Worm (Caenorhabditis elegans) whole organism, mixed stage, embryonic: ENCODE measurements around the gene apb-1.

Experiments used
- M03D4.4 ChIP-seq: sonication (generic microtip); optimal IDR thresholded peaks from 2 replicates; lab custom pipeline; 2017; ENCODE audit warnings: mild to moderate bottlenecking, missing genetic modification characterization, missing compliant biosample characterization
- bed-3 ChIP-seq: fragments of 200-800 bp; sonication (Bioruptor generic); optimal IDR thresholded peaks from 3 replicates; lab custom pipeline; 2018; ENCODE audit warnings: mild to moderate bottlenecking, missing genetic modification characterization, moderate library complexity, missing compliant biosample characterization
- ceh-39 ChIP-seq: fragments of 150-350 bp; optimal IDR thresholded peaks from 2 replicates; lab custom pipeline; 2014; ENCODE audit warnings: missing biosample characterization, missing genetic modification characterization
- ceh-43 ChIP-seq: fragments of 200-800 bp; sonication (Bioruptor generic); optimal IDR thresholded peaks from 2 replicates; lab custom pipeline; 2018; ENCODE audit warnings: mild to moderate bottlenecking, missing genetic modification characterization, moderate library complexity, missing compliant biosample characterization
- ces-1 ChIP-seq: fragments of 150-350 bp; optimal IDR thresholded peaks from 2 replicates; lab custom pipeline; 2014; ENCODE audit warnings: missing biosample characterization, missing genetic modification reagents, missing genetic modification characterization
- cnd-1 ChIP-seq: fragments of 200-800 bp; sonication (Bioruptor generic); optimal IDR thresholded peaks from 2 replicates; lab custom pipeline; 2018; ENCODE audit warnings: mild to moderate bottlenecking, missing genetic modification characterization, missing compliant biosample characterization
- drap-1 ChIP-seq: fragments of 200-800 bp; sonication (Bioruptor generic); optimal IDR thresholded peaks from 3 replicates; lab custom pipeline; 2018; ENCODE audit warnings: mild to moderate bottlenecking, missing genetic modification characterization, missing compliant biosample characterization
- elt-1 ChIP-seq: sonication (generic microtip); optimal IDR thresholded peaks from 2 replicates; lab custom pipeline; 2017; ENCODE audit warnings: missing genetic modification characterization, mild to moderate bottlenecking, missing compliant biosample characterization, antibody characterized with exemption, moderate library complexity, borderline replicate concordance; ENCODE audit not compliant: insufficient read depth
- elt-3 ChIP-seq: fragments of 150-350 bp; optimal IDR thresholded peaks from 2 replicates; lab custom pipeline; 2014; ENCODE audit warnings: missing biosample characterization, missing genetic modification characterization
- flh-1 ChIP-seq: fragments of 200-800 bp; sonication (Bioruptor generic); optimal IDR thresholded peaks from 2 replicates; lab custom pipeline; 2018; ENCODE audit warnings: mild to moderate bottlenecking, missing genetic modification characterization, moderate library complexity, missing compliant biosample characterization
- ham-2 ChIP-seq: fragments of 200-800 bp; sonication (Bioruptor generic); optimal IDR thresholded peaks from 2 replicates; lab custom pipeline; 2018; ENCODE audit warnings: mild to moderate bottlenecking, missing genetic modification characterization, missing compliant biosample characterization
- hlh-1 ChIP-seq: fragments of 150-350 bp; optimal IDR thresholded peaks from 2 replicates; lab custom pipeline; 2014; ENCODE audit warnings: missing biosample characterization, missing genetic modification reagents, missing genetic modification characterization
- lin-13 ChIP-seq: fragments of 150-350 bp; optimal IDR thresholded peaks from 2 replicates; lab custom pipeline; 2014; ENCODE audit warnings: missing biosample characterization, missing genetic modification characterization
- lin-32 ChIP-seq: fragments of 200-800 bp; sonication (Bioruptor generic); optimal IDR thresholded peaks from 2 replicates; lab custom pipeline; 2018; ENCODE audit warnings: mild to moderate bottlenecking, missing genetic modification characterization, missing compliant biosample characterization
- lsy-2 ChIP-seq: fragments of 150-350 bp; optimal IDR thresholded peaks from 2 replicates; lab custom pipeline; 2014; ENCODE audit warnings: missing biosample characterization, missing genetic modification characterization
- mab-5 ChIP-seq: fragments of 150-350 bp; optimal IDR thresholded peaks from 2 replicates; lab custom pipeline; 2014; ENCODE audit warnings: missing biosample characterization, missing genetic modification characterization
- mep-1 ChIP-seq: fragments of 150-350 bp; optimal IDR thresholded peaks from 2 replicates; lab custom pipeline; 2017; ENCODE audit warnings: missing biosample characterization, missing genetic modification reagents, missing genetic modification characterization, inconsistent platforms
- mls-2 ChIP-seq: sonication (generic microtip); optimal IDR thresholded peaks from 2 replicates; lab custom pipeline; 2016; ENCODE audit warnings: mild to moderate bottlenecking, missing genetic modification characterization, moderate library complexity, missing compliant biosample characterization
- nhr-2 ChIP-seq: fragments of 150-350 bp; optimal IDR thresholded peaks from 2 replicates; lab custom pipeline; 2014; ENCODE audit warnings: missing biosample characterization, missing genetic modification characterization
- nhr-237 ChIP-seq: fragments of 150-350 bp; optimal IDR thresholded peaks from 2 replicates; lab custom pipeline; 2014; ENCODE audit warnings: missing biosample characterization, missing genetic modification characterization
- nhr-28 ChIP-seq: fragments of 150-350 bp; optimal IDR thresholded peaks from 2 replicates; lab custom pipeline; 2014; ENCODE audit warnings: missing biosample characterization, missing genetic modification characterization
- nhr-76 ChIP-seq: sonication (generic microtip); optimal IDR thresholded peaks from 2 replicates; lab custom pipeline; 2017; ENCODE audit warnings: missing biosample characterization, missing genetic modification characterization
- pha-4 ChIP-seq: fragments of 150-350 bp; optimal IDR thresholded peaks from 2 replicates; lab custom pipeline; 2018; ENCODE audit warnings: missing biosample characterization, missing genetic modification reagents, missing genetic modification characterization
- sptf-1 ChIP-seq: sonication (generic microtip); optimal IDR thresholded peaks from 2 replicates; lab custom pipeline; 2017; ENCODE audit warnings: mild to moderate bottlenecking, missing genetic modification characterization, moderate library complexity, missing compliant biosample characterization
- tbx-8 ChIP-seq: fragments of 200-800 bp; sonication (Bioruptor generic); optimal IDR thresholded peaks from 2 replicates; lab custom pipeline; 2018; ENCODE audit warnings: mild to moderate bottlenecking, missing genetic modification characterization, moderate library complexity, missing compliant biosample characterization
- unc-120 ChIP-seq: sonication (generic microtip); optimal IDR thresholded peaks from 2 replicates; lab custom pipeline; 2017; ENCODE audit warnings: missing genetic modification characterization, missing compliant biosample characterization; ENCODE audit not compliant: poor library complexity, severe bottlenecking
- unc-39 ChIP-seq: fragments of 150-350 bp; optimal IDR thresholded peaks from 2 replicates; lab custom pipeline; 2014; ENCODE audit warnings: missing biosample characterization, missing genetic modification characterization
- unc-62 ChIP-seq: fragments of 150-350 bp; optimal IDR thresholded peaks from 2 replicates; lab custom pipeline; 2014; ENCODE audit warnings: missing biosample characterization, missing genetic modification reagents, missing genetic modification characterization
- zip-8 ChIP-seq: fragments of 150-350 bp; optimal IDR thresholded peaks from 2 replicates; lab custom pipeline; 2014; ENCODE audit warnings: missing biosample characterization, missing genetic modification characterization
- ztf-11 ChIP-seq: fragments of 150-350 bp; optimal IDR thresholded peaks from 2 replicates; lab custom pipeline; 2014; ENCODE audit warnings: missing biosample characterization, missing genetic modification characterization

Gene apb-1

DNA sequence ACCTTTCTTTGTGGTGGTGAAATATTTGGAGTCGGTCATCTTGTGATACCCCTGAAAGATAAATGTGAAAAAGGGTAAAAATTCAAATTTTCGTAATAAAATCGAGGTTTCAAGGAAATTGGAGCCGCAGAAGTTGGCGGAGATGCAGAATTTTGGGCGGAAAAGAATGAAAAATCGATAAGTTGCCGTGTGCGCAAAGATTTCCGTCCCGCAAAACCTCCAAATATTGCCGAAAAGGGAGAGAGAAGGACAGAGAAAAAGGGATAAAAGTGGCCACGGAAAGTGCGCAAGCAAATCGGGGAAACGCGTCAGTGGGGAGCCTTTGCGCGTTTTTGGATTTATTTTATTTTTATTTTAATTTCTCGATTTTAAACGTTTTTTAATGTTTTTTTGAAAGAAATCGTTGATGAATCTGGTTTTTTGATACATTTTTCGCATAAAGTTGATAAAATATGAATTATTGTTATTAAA lies at the start of gene apb-1:
apb-1 (minus strand) TSS at position 51 of the 471 bp plus-strand sequence.
- TF ChIP-seq nhr-237 (peak; percentile 73), bed-3 (GFP tag; lab: Kevin White, UChicago) (peak; percentile 3), nhr-28 (tag; lab: Kevin White, UChicago) (no peak), drap-1 (no peak), mls-2 (tag; lab: Kevin White, UChicago) (peak; percentile 78), cnd-1 (peak; percentile 56), pha-4 (tag; lab: Kevin White, UChicago) (peak; percentile 91), M03D4.4 (tag; lab: Kevin White, UChicago) (peak; percentile 58), ceh-43 (GFP tag; lab: Kevin White, UChicago) (no peak), unc-120 (peak; percentile 94), mep-1 (tag; lab: Kevin White, UChicago) (peak; percentile 87), elt-3 (tag; lab: Kevin White, UChicago) (no peak), lin-32 (GFP tag; lab: Kevin White, UChicago) (peak; percentile 5), sptf-1 (tag; lab: Kevin White, UChicago) (peak; percentile 90), hlh-1 (tag; lab: Kevin White, UChicago) (peak; percentile 10), ham-2 (no peak), lsy-2 (tag; lab: Kevin White, UChicago) (peak; percentile 87), mab-5 (peak; percentile 64), ces-1 (peak; percentile 89), lin-13 (tag; lab: Kevin White, UChicago) (peak; percentile 93), ztf-11 (tag; lab: Kevin White, UChicago) (peak; percentile 51), ceh-39 (tag; lab: Kevin White, UChicago) (peak; percentile 66), unc-62 (GFP tag; lab: Kevin White, UChicago) (peak; percentile 32)
- TF ChIP-seq, all 35 proteins: peak for 18

DNA sequence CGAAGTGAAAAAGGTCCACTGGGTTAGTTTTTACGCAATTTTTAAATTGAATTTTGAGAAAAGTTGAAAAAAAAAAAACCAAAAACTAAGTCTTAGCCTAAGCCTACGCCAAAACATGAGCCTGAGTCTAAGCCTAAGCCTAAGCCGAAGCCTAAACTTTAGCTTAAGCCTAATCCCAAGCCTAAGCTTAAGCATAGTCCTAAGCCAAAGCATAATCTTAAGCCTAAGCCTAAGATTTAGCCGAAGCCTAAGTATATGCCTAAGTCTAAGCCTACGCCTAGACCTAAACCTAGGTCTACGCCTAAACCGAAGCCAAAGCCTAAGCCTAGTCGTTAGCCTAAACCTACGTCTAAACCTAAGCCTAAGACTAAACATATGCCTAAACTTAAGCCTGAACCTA lies 44.8 kb upstream of the apb-1 start:
- TF ChIP-seq lin-13 (tag; lab: Kevin White, UChicago) (no peak), ceh-43 (GFP tag; lab: Kevin White, UChicago) (no peak), hlh-1 (tag; lab: Kevin White, UChicago) (no peak), nhr-28 (tag; lab: Kevin White, UChicago) (no peak), ceh-39 (tag; lab: Kevin White, UChicago) (no peak)
- TF ChIP-seq, all 35 proteins: peak for 0

DNA sequence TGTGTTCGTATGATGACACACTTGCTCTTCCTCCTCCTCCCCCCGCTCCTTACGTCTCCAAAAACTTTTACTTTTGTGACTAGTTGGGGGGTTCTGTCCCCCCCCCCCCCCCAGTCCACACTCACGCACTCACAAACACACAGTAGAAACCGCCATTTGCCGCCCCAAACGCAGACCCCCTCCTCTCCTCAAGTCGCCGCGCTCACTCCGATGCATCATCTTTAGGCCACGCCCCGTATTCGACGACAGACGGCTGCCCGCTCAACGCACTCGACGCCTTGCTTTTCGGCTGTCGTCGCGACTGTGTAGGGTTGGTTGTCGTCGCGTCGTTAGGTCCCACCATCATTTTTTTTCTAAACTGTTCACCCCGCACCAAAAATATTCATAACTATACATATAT lies 39.3 kb upstream of the apb-1 start, which contains the start of gene zmp-2:
zmp-2 (plus strand) TSS at position 247 of the 400 bp plus-strand sequence.
- TF ChIP-seq flh-1 (GFP tag; lab: Kevin White, UChicago) (no peak), zip-8 (no peak), mab-5 (no peak), ces-1 (no peak), nhr-76 (tag; lab: Kevin White, UChicago) (no peak), elt-3 (tag; lab: Kevin White, UChicago) (no peak), cnd-1 (no peak), sptf-1 (tag; lab: Kevin White, UChicago) (no peak), nhr-2 (tag; lab: Kevin White, UChicago) (no peak), nhr-237 (no peak), nhr-28 (tag; lab: Kevin White, UChicago) (no peak), hlh-1 (tag; lab: Kevin White, UChicago) (no peak), M03D4.4 (tag; lab: Kevin White, UChicago) (no peak), unc-39 (tag; lab: Kevin White, UChicago) (no peak), bed-3 (GFP tag; lab: Kevin White, UChicago) (no peak), ham-2 (no peak), ztf-11 (tag; lab: Kevin White, UChicago) (no peak), ceh-43 (GFP tag; lab: Kevin White, UChicago) (no peak), ceh-39 (tag; lab: Kevin White, UChicago) (no peak)

DNA sequence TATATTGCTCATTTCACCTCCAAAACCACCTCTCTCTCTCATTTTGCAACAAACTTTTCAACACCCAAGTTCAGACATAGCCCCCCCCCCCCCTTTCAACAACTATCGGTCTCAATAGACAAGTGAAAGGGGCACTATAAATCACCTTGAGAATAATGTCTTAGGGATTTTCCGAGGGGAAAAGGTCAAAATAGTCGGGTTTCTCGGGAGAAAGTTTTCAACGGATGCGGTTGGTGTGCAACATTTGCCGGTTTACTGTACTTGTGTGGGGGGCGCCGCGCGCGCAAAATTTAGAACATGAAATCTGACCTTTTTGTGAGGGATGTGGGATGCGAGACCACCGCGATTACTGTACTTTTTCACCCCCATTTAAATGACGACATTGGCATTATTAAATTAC lies 37.7 kb upstream of the apb-1 start:
- TF ChIP-seq ztf-11 (tag; lab: Kevin White, UChicago): no peak
- TF ChIP-seq zip-8: no peak
- no peak for TF ChIP-seq cnd-1
- TF ChIP-seq tbx-8: no peak
- no peak for TF ChIP-seq lsy-2 (tag; lab: Kevin White, UChicago)
- no peak for TF ChIP-seq mls-2 (tag; lab: Kevin White, UChicago)
- no peak for TF ChIP-seq ces-1
- TF ChIP-seq nhr-2 (tag; lab: Kevin White, UChicago): no peak
- no peak for TF ChIP-seq mab-5
- no peak for TF ChIP-seq M03D4.4 (tag; lab: Kevin White, UChicago)
- TF ChIP-seq sptf-1 (tag; lab: Kevin White, UChicago): no peak

DNA sequence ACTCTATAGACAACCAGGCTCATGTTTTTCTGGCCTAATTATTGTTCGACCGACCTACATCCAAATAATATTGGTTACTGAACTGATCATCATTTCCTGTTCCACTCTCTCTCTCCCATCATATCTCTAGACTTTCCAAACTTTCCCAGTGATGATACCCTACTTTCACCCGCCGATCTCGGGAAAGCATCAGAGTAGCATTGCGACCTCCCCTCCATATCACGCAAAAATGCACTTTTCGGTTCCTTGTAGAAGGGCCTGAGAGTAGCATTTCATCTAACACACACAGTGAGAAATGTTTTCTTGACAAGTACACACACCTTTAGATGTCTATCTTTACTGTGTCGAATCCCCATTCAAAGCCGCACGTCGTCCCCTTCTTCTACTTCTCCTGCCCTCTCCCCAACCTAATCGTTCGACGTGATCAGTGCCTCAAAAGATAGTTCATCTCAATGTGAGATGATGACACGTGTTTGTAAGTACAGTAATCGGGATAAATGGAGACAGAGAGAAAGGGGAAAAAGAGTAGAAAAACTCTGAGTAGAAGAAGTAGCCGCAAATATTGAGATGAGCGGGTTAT lies 36.1 kb upstream of the apb-1 start:
- TF ChIP-seq elt-3 (tag; lab: Kevin White, UChicago) (no peak), lin-13 (tag; lab: Kevin White, UChicago) (no peak), ham-2 (peak; percentile 19), elt-1 (tag; lab: Kevin White, UChicago) (peak; percentile 52)
